Fruit fly (Drosophila melanogaster): ENCODE results near the gene CG12729.

CG12729 gene

DNA sequence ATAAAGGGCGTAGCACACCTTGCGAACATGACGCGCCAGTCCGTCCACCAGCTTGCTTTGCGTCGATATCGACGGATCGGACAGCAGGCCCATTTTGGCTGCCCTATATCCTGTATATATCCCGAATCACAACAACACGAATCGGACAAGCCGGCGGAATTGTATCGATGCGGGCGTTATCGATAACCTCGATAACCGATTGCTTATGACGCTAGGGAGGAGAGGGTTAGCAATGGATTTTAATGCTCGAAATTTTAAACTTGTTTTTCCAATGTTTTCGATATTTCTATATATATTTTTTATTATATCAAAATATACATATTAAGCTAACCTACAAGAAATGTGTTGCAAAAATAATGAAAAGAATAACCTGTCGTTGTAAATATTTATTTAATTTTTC, 28.1 kb downstream of the CG12729 start, which contains the start of gene GAA1 (continued):
- TF ChIP-seq ftz-f1 (GFP tag; optimal IDR thresholded peaks at IDR 0.05) (no peak), jumu (GFP tag; optimal IDR thresholded peaks at IDR 0.05) (no peak), Poxn (GFP tag; IDR thresholded peaks at IDR 0.05) (no peak), row (GFP tag; IDR thresholded peaks at IDR 0.05) (peak; percentile 62), CHES-1-like (GFP tag; optimal IDR thresholded peaks at IDR 0.05) (no peak), dmrt11E (tag; optimal IDR thresholded peaks at IDR 0.05) (no peak), gfzf (GFP tag; optimal IDR thresholded peaks at IDR 0.05) (no peak), z (GFP tag; IDR thresholded peaks at IDR 0.05) (no peak), chinmo (GFP tag; IDR thresholded peaks at IDR 0.05; ENCODE audit: partially characterized antibody) (peak; percentile 79; the same call in 2 of the 4 replicates), CG10565 (GFP tag; optimal IDR thresholded peaks at IDR 0.05) (no peak), H2.0 (GFP tag; IDR thresholded peaks at IDR 0.05) (no peak), CG8290 (GFP tag; optimal IDR thresholded peaks at IDR 0.05) (no peak), CG8290 (tag; optimal IDR thresholded peaks at IDR 0.05) (no peak), wor (GFP tag; IDR thresholded peaks at IDR 0.05) (no peak), CG7928 (GFP tag; optimal IDR thresholded peaks at IDR 0.05) (no peak), Ptx1 (GFP tag; IDR thresholded peaks at IDR 0.05) (no peak), toy (GFP tag; IDR thresholded peaks at IDR 0.05) (no peak), ken (GFP tag; IDR thresholded peaks at IDR 0.05) (no peak), PHDP (tag; optimal IDR thresholded peaks at IDR 0.05) (no peak), gsb-n (tag; optimal IDR thresholded peaks at IDR 0.05) (no peak), CG15601 (tag; optimal IDR thresholded peaks at IDR 0.05) (no peak), pzg (GFP tag; optimal IDR thresholded peaks at IDR 0.05) (peak; percentile 31), caup (GFP tag; optimal IDR thresholded peaks at IDR 0.05; ENCODE audit: severe bottlenecking) (no peak), CG15479 (GFP tag; optimal IDR thresholded peaks at IDR 0.05) (no peak), dm (GFP tag; optimal IDR thresholded peaks at IDR 0.05) (no peak), NC2α (GFP tag; optimal IDR thresholded peaks at IDR 0.05) (no peak), Abd-B (GFP tag; optimal IDR thresholded peaks at IDR 0.05) (no peak), CG6854 (GFP tag; optimal IDR thresholded peaks at IDR 0.05) (no peak), YL-1 (GFP tag; optimal IDR thresholded peaks at IDR 0.05) (peak; percentile 51), CG7786 (GFP tag; optimal IDR thresholded peaks at IDR 0.05) (no peak), HLH54F (GFP tag; optimal IDR thresholded peaks at IDR 0.05) (no peak), zf30C (GFP tag; optimal IDR thresholded peaks at IDR 0.05) (no peak), CG1647 (GFP tag; optimal IDR thresholded peaks at IDR 0.05) (no peak), Hand (GFP tag; optimal IDR thresholded peaks at IDR 0.05) (no peak), usp (GFP tag; optimal IDR thresholded peaks at IDR 0.05) (no peak), CG3847 (GFP tag; IDR thresholded peaks at IDR 0.05) (no peak), bigmax (GFP tag; optimal IDR thresholded peaks at IDR 0.05) (no peak), CG17328 (GFP tag; IDR thresholded peaks at IDR 0.05) (no peak), CG3407 (GFP tag; optimal IDR thresholded peaks at IDR 0.05) (no peak), CG7745 (tag; optimal IDR thresholded peaks at IDR 0.05) (no peak), CG11504 (tag; optimal IDR thresholded peaks at IDR 0.05) (no peak), CG1233 (GFP tag; optimal IDR thresholded peaks at IDR 0.05) (no peak), fd3F (GFP tag; optimal IDR thresholded peaks at IDR 0.05) (no peak), CG12659 (GFP tag; optimal IDR thresholded peaks at IDR 0.05) (peak; percentile 11), BEAF-32 (GFP tag; optimal IDR thresholded peaks at IDR 0.05) (peak; percentile 58), pita (GFP tag; optimal IDR thresholded peaks at IDR 0.05) (no peak), peb (GFP tag; IDR thresholded peaks at IDR 0.05) (no peak), CG3281 (GFP tag; optimal IDR thresholded peaks at IDR 0.05) (no peak), CG10462 (GFP tag; optimal IDR thresholded peaks at IDR 0.05) (no peak), CG13624 (GFP tag; optimal IDR thresholded peaks at IDR 0.05) (no peak), CG10267 (tag; optimal IDR thresholded peaks at IDR 0.05) (peak; percentile 27), CG10366 (GFP tag; IDR thresholded peaks at IDR 0.05) (no peak)
